Fruit fly (Drosophila melanogaster): ENCODE data around the gene Ttc19.

DNA sequence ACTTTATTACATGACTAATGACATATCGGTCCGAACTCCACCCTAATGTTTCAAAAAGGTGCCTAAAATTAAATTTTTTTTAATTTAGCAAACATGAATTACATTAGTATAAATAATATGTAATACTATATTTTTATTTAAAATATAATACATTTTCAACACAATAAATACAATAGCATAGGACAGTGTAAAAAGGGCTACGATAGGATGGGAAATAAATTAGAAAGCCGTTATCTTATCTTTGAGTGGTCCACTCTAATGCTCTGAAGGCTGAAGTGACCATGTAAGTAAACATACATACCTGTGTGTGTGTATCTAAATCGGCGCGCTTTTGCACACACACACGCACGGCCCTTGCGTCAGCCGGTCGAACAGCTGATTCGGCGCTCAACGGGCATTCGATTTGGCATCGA lies 42.0 kb downstream of the Ttc19 start, which contains the start of gene CG31793:
- TF ChIP-seq CG8119 (GFP tag; IDR thresholded peaks at IDR 0.05) (peak; percentile 80), dsx (GFP tag; optimal IDR thresholded peaks at IDR 0.05; ENCODE audit: poor library complexity, severe bottlenecking) (peak; percentile 63), OdsH (GFP tag; optimal IDR thresholded peaks at IDR 0.05) (peak; percentile 61), salr (GFP tag; optimal IDR thresholded peaks at IDR 0.05) (no peak), CG6792 (GFP tag; optimal IDR thresholded peaks at IDR 0.05) (peak; percentile 42), CG3032 (tag; optimal IDR thresholded peaks at IDR 0.05) (peak; percentile 54), CG16779 (tag; optimal IDR thresholded peaks at IDR 0.05) (peak; percentile 22), Sox14 (GFP tag; optimal IDR thresholded peaks at IDR 0.05) (no peak), CG9139 (GFP tag; optimal IDR thresholded peaks at IDR 0.05) (peak; percentile 45), CG6808 (GFP tag; optimal IDR thresholded peaks at IDR 0.05) (peak; percentile 40)

All from whole organism, prepupa.